Worm (Caenorhabditis elegans) whole organism, L3 larva: ENCODE measurements around the gene tebp-1.

ENCODE experiments used
- ama-1 ChIP-seq: fragments of 150-350 bp; optimal IDR thresholded peaks from 2 replicates; lab custom pipeline; 2018
- elt-1 ChIP-seq: fragments of 150-350 bp; optimal IDR thresholded peaks from 2 replicates; lab custom pipeline; 2014; ENCODE audit warnings: missing biosample characterization, missing genetic modification characterization
- fos-1 ChIP-seq: fragments of 150-350 bp; optimal IDR thresholded peaks from 2 replicates; lab custom pipeline; 2014; ENCODE audit warnings: missing biosample characterization, missing genetic modification characterization
- jun-1 ChIP-seq: fragments of 150-350 bp; optimal IDR thresholded peaks from 2 replicates; lab custom pipeline; 2014; ENCODE audit warnings: missing biosample characterization, missing genetic modification reagents, missing genetic modification characterization
- mml-1 ChIP-seq: fragments of 150-350 bp; sonication (generic microtip); optimal IDR thresholded peaks from 3 replicates; lab custom pipeline; 2014; ENCODE audit warnings: missing biosample characterization, missing genetic modification characterization
- nhr-237 ChIP-seq: fragments of 150-350 bp; optimal IDR thresholded peaks from 2 replicates; lab custom pipeline; 2014; ENCODE audit warnings: missing biosample characterization, missing genetic modification characterization
- nhr-28 ChIP-seq: fragments of 150-350 bp; optimal IDR thresholded peaks from 2 replicates; lab custom pipeline; 2014; ENCODE audit warnings: missing biosample characterization, missing genetic modification characterization
- nhr-76 ChIP-seq: fragments of 150-350 bp; sonication (generic microtip); optimal IDR thresholded peaks from 5 replicates; lab custom pipeline; 2014; ENCODE audit warnings: missing biosample characterization, missing genetic modification characterization
- pha-4 ChIP-seq: fragments of 150-350 bp; optimal IDR thresholded peaks from 2 replicates; lab custom pipeline; 2014; ENCODE audit warnings: missing biosample characterization, missing genetic modification reagents, missing genetic modification characterization
- sea-2 ChIP-seq: fragments of 150-350 bp; sonication (generic microtip); optimal IDR thresholded peaks from 4 replicates; lab custom pipeline; 2014; ENCODE audit warnings: missing biosample characterization, missing genetic modification reagents, missing genetic modification characterization
- unc-62 ChIP-seq: fragments of 150-350 bp; sonication (generic microtip); optimal IDR thresholded peaks from 4 replicates; lab custom pipeline; 2014; ENCODE audit warnings: missing biosample characterization, missing genetic modification reagents, missing genetic modification characterization
- zag-1 ChIP-seq: fragments of 150-350 bp; optimal IDR thresholded peaks from 2 replicates; lab custom pipeline; 2014; ENCODE audit warnings: missing biosample characterization, missing genetic modification characterization
- ztf-11 ChIP-seq: fragments of 150-350 bp; optimal IDR thresholded peaks from 2 replicates; lab custom pipeline; 2014; ENCODE audit warnings: missing biosample characterization, missing genetic modification characterization

ce11 chrII:14321225-14321624 is 40.6 kb upstream of the tebp-1 start:
- no peak for TF ChIP-seq nhr-237 (tag; lab: Kevin White, UChicago)
- no peak for TF ChIP-seq nhr-76
- no peak for TF ChIP-seq elt-1 (tag; lab: Kevin White, UChicago)
- TF ChIP-seq pha-4 (tag; lab: Kevin White, UChicago): no peak
- no peak for TF ChIP-seq ztf-11 (tag; lab: Kevin White, UChicago)
- no peak for TF ChIP-seq fos-1 (tag; lab: Kevin White, UChicago)
- TF ChIP-seq mml-1: no peak
- no peak for TF ChIP-seq ama-1 (lab: Kevin White, UChicago)
- no peak for TF ChIP-seq jun-1 (tag; lab: Kevin White, UChicago)
- no peak for TF ChIP-seq nhr-28
- TF ChIP-seq sea-2: no peak
- TF ChIP-seq unc-62 (GFP tag; lab: Kevin White, UChicago): no peak
- no peak for TF ChIP-seq zag-1 (tag; lab: Kevin White, UChicago)
